Worm (Caenorhabditis elegans): Measurements from ENCODE around the gene H04M03.12.

H04M03.12 gene

ce11 chrIV:5903305-5903778, at the start of gene H04M03.12:
H04M03.12 (minus strand) TSS chrIV:5903355.
- TF ChIP-seq zag-1 (tag; optimal IDR thresholded peaks at IDR 0.05), result no peak
- no peak for TF ChIP-seq Y55F3AM.14 (GFP tag; optimal IDR thresholded peaks at IDR 0.05)
- TF ChIP-seq skn-1 (tag; optimal IDR thresholded peaks at IDR 0.05), result no peak
- no peak for TF ChIP-seq fos-1 (tag; optimal IDR thresholded peaks at IDR 0.05)
- TF ChIP-seq ztf-1 (GFP tag; conservative IDR thresholded peaks at IDR 0.05), result no peak
- no peak for TF ChIP-seq R02D3.7 (tag; optimal IDR thresholded peaks at IDR 0.05)
- no peak for TF ChIP-seq nhr-77 (tag; optimal IDR thresholded peaks at IDR 0.05)
- no peak for TF ChIP-seq nhr-11 (tag; optimal IDR thresholded peaks at IDR 0.05)
- no peak for TF ChIP-seq sma-9 (GFP tag; optimal IDR thresholded peaks at IDR 0.05)
- no peak for TF ChIP-seq sma-9 (tag; optimal IDR thresholded peaks at IDR 0.05)
- no peak for TF ChIP-seq nhr-25 (tag; optimal IDR thresholded peaks at IDR 0.05)
- no peak for TF ChIP-seq ama-1 (optimal IDR thresholded peaks at IDR 0.05)
- TF ChIP-seq nhr-237 (tag; optimal IDR thresholded peaks at IDR 0.05), result no peak
- no peak for TF ChIP-seq nhr-12 (tag; optimal IDR thresholded peaks at IDR 0.05)
- no peak for TF ChIP-seq lin-39 (tag; optimal IDR thresholded peaks at IDR 0.05)
- no peak for TF ChIP-seq nhr-21 (tag; optimal IDR thresholded peaks at IDR 0.05)
- TF ChIP-seq elt-1 (tag; optimal IDR thresholded peaks at IDR 0.05), result no peak
- TF ChIP-seq lsy-2 (tag; optimal IDR thresholded peaks at IDR 0.05), result no peak
- no peak for TF ChIP-seq ceh-16 (tag; optimal IDR thresholded peaks at IDR 0.05)

- TF ChIP-seq ztf-4 (tag; optimal IDR thresholded peaks at IDR 0.05), result no peak
- no peak for TF ChIP-seq unc-62 (GFP tag; optimal IDR thresholded peaks at IDR 0.05)
- TF ChIP-seq lsy-2 (tag; optimal IDR thresholded peaks at IDR 0.05), result no peak
- no peak for TF ChIP-seq sma-3 (GFP tag; optimal IDR thresholded peaks at IDR 0.05)
- TF ChIP-seq blmp-1 (tag; optimal IDR thresholded peaks at IDR 0.05; ENCODE audit: insufficient read depth), result no peak
- TF ChIP-seq skn-1 (tag; optimal IDR thresholded peaks at IDR 0.05), result no peak
- no peak for TF ChIP-seq mbf-1 (tag; optimal IDR thresholded peaks at IDR 0.05)
- no peak for TF ChIP-seq nhr-23 (tag; optimal IDR thresholded peaks at IDR 0.05)
Observed at ce11 chrIV:5949964-5950363, 46.8 kb upstream of the H04M03.12 start.

ce11 chrIV:5948712-5949111, 45.6 kb upstream of the H04M03.12 start:
- TF ChIP-seq sem-4 (tag; optimal IDR thresholded peaks at IDR 0.05) (no peak), crh-2 (tag; optimal IDR thresholded peaks at IDR 0.05) (no peak), unc-62 (GFP tag; optimal IDR thresholded peaks at IDR 0.05) (no peak), nhr-6 (tag; optimal IDR thresholded peaks at IDR 0.05) (no peak)

- TF ChIP-seq unc-39 (tag; optimal IDR thresholded peaks at IDR 0.05) (no peak), unc-55 (GFP tag; optimal IDR thresholded peaks at IDR 0.05) (peak; percentile 86), aly-2 (tag; optimal IDR thresholded peaks at IDR 0.05) (no peak), lin-11 (tag; optimal IDR thresholded peaks at IDR 0.05) (peak; percentile 53), sem-4 (tag; optimal IDR thresholded peaks at IDR 0.05) (no peak), nhr-23 (tag; optimal IDR thresholded peaks at IDR 0.05) (no peak), ama-1 (optimal IDR thresholded peaks at IDR 0.05) (peak; percentile 20), zag-1 (tag; optimal IDR thresholded peaks at IDR 0.05) (no peak), alr-1 (tag; optimal IDR thresholded peaks at IDR 0.05) (no peak), sma-9 (GFP tag; optimal IDR thresholded peaks at IDR 0.05) (peak; percentile 39), sma-9 (tag; optimal IDR thresholded peaks at IDR 0.05) (no peak), C34F6.9 (tag; optimal IDR thresholded peaks at IDR 0.05) (peak; percentile 63), crh-2 (tag; optimal IDR thresholded peaks at IDR 0.05) (peak; percentile 23), nhr-237 (tag; optimal IDR thresholded peaks at IDR 0.05) (no peak), nhr-12 (tag; optimal IDR thresholded peaks at IDR 0.05) (no peak), sma-3 (GFP tag; optimal IDR thresholded peaks at IDR 0.05) (peak; percentile 16), unc-62 (GFP tag; optimal IDR thresholded peaks at IDR 0.05) (no peak), egl-27 (tag; optimal IDR thresholded peaks at IDR 0.05) (no peak), blmp-1 (tag; optimal IDR thresholded peaks at IDR 0.05; ENCODE audit: insufficient read depth) (no peak), F13H6.1 (tag; optimal IDR thresholded peaks at IDR 0.05) (peak; percentile 20), lin-13 (GFP tag; optimal IDR thresholded peaks at IDR 0.05) (peak; percentile 62), fos-1 (tag; optimal IDR thresholded peaks at IDR 0.05) (peak; percentile 7), nhr-129 (tag; optimal IDR thresholded peaks at IDR 0.05) (peak; percentile 46), snpc-4 (tag; optimal IDR thresholded peaks at IDR 0.05) (peak; percentile 12), nhr-25 (tag; optimal IDR thresholded peaks at IDR 0.05) (peak; percentile 18), gmeb-1 (tag; optimal IDR thresholded peaks at IDR 0.05) (peak; percentile 39), lsy-2 (tag; optimal IDR thresholded peaks at IDR 0.05) (peak; percentile 13 to 93), nhr-21 (tag; optimal IDR thresholded peaks at IDR 0.05) (peak; percentile 21), elt-3 (tag; optimal IDR thresholded peaks at IDR 0.05) (no peak), nhr-6 (tag; optimal IDR thresholded peaks at IDR 0.05) (no peak)
Observed at ce11 chrIV:5947555-5948151, 44.5 kb upstream of the H04M03.12 start, which contains the start of gene rps-25. rps-25 (minus strand) TSS chrIV:5947605.

All from whole organism, L2 larva.